Worm (Caenorhabditis elegans): ENCODE results near the gene trx-3.
A peak's percentile ranks its signal among the peaks of the same experiment; 100 is the strongest.

trx-3 gene

DNA sequence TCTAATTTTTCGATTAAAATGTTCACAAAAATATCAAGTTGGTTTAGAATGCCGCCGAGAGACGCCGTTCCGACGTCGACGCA, 39.7 kb upstream of the trx-3 start, which contains the start of gene chat-1:
Gene chat-1, plus strand, starts transcription at position 48 of the 83 bp plus-strand sequence.
- TF ChIP-seq pag-3 (tag; optimal IDR thresholded peaks at IDR 0.05; ENCODE audit: borderline replicate concordance, insufficient read depth) (no peak), irx-1 (tag; optimal IDR thresholded peaks at IDR 0.05) (no peak), alr-1 (tag; optimal IDR thresholded peaks at IDR 0.05; ENCODE audit: borderline replicate concordance) (no peak), nhr-90 (tag; optimal IDR thresholded peaks at IDR 0.05; ENCODE audit: poor library complexity) (no peak), unc-86 (tag; optimal IDR thresholded peaks at IDR 0.05) (no peak)

DNA sequence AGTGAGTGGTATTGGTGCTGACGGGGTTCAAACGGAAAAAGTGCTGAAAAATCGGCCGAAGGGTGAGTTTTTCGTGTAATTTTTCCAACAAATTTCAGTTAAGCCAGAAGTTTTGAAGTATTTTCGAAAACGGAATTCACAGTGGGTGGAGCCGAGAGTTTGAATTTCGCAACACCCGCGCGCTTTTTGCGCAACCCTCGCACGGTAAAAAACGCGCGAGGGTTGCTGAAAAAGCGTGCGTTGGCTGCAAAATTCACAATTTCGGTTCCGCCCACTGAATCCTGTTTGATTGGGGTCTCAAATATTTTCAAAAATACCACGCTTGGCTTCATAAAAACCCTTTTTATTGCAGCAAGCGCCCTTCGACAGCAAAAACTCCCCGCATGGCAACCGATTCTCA, 39.5 kb upstream of the trx-3 start:
- no peak for TF ChIP-seq ceh-82 (tag; optimal IDR thresholded peaks at IDR 0.05)

DNA sequence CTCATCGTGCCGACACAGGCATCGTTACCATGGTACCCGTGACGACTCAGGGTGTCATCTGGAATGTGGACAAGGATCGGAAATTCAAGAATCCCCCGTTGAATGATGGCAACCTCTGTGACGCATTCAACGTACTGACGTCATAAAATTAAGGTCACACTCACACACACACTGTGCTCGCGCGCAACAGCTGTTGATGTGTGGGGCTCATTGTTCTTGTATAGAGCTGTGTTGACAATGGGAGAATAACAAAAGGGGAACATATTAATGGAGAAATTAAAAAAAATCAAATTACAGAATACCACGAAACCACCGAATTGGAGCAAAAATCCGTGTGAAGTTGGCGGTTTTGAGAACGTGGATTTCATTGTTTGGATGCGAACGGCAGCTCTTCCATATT, 38.5 kb upstream of the trx-3 start:
- TF ChIP-seq efl-1 (optimal IDR thresholded peaks at IDR 0.05) (no peak), efl-1 (GFP tag; optimal IDR thresholded peaks at IDR 0.05 in 1 of 2) (peak in 1 of 2 experiments; percentile 52), mdl-1 (tag; optimal IDR thresholded peaks at IDR 0.05) (no peak), aha-1 (tag; optimal IDR thresholded peaks at IDR 0.05) (no peak), alr-1 (tag; optimal IDR thresholded peaks at IDR 0.05; ENCODE audit: borderline replicate concordance) (peak; percentile 88), nhr-47 (tag; optimal IDR thresholded peaks at IDR 0.05) (no peak), sup-37 (GFP tag; optimal IDR thresholded peaks at IDR 0.05) (no peak)

DNA sequence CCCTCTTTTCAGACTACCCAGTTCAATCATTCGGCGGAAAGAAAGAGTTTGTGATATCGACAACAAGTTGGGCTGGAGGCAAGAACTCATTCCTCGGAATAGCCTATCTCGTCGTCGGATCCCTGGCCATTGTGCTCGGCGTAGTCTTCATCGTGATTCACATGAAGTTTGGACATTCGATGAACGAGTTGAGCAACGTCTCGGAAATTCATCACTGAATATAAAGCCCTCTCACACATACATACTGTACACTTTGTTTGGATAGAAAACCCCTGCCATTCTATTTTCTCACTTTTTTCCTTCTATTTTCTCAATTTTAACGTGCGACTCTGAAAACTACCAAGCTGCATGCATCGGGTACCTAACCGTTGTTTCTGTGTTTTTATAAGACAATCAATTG, 37.4 kb upstream of the trx-3 start, which contains the start of gene R08C7.12:
Gene R08C7.12, plus strand, starts transcription at position 301 of the 400 bp plus-strand sequence.
- TF ChIP-seq mep-1 (tag; optimal IDR thresholded peaks at IDR 0.05): no peak
- no peak for TF ChIP-seq nhr-47 (tag; optimal IDR thresholded peaks at IDR 0.05)
- TF ChIP-seq snu-23 (GFP tag; optimal IDR thresholded peaks at IDR 0.05): no peak
- TF ChIP-seq irx-1 (tag; optimal IDR thresholded peaks at IDR 0.05): no peak
- no peak for TF ChIP-seq aly-2 (tag; optimal IDR thresholded peaks at IDR 0.05)
- no peak for TF ChIP-seq nhr-20 (tag; optimal IDR thresholded peaks at IDR 0.05)
- TF ChIP-seq zip-4 (GFP tag; optimal IDR thresholded peaks at IDR 0.05): no peak
- TF ChIP-seq zag-1 (tag; optimal IDR thresholded peaks at IDR 0.05): no peak
- TF ChIP-seq nhr-28 (tag; optimal IDR thresholded peaks at IDR 0.05): no peak
- TF ChIP-seq mdl-1 (tag; optimal IDR thresholded peaks at IDR 0.05): no peak
- TF ChIP-seq nhr-11 (tag; optimal IDR thresholded peaks at IDR 0.05): no peak

DNA sequence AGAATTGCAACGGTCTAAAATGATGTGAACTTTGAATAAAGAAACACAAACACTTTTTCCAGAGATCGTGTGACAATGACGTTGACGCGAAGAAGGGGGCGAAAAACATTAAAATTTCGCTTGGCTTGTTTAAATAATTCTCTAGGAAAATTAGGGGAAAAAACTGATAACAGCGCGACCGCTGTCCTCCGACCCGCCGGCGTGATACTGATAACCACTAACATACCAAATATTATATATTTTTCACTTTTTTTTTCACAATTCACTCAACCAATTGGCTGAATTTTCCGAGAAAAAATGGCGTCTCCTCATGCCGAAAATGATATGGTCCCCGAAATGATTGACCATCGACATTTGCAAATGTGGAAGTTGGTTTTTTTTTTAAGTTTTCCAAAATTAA, 37.0 kb upstream of the trx-3 start:
- TF ChIP-seq pax-3 (tag; optimal IDR thresholded peaks at IDR 0.05): peak; percentile 6
- TF ChIP-seq xbp-1 (tag; optimal IDR thresholded peaks at IDR 0.05): no peak
- no peak for TF ChIP-seq irx-1 (tag; optimal IDR thresholded peaks at IDR 0.05)
- no peak for TF ChIP-seq nhr-11 (tag; optimal IDR thresholded peaks at IDR 0.05)
- peak; percentile 45 for TF ChIP-seq nhr-90 (tag; optimal IDR thresholded peaks at IDR 0.05; ENCODE audit: poor library complexity)
- peak; percentile 20 for TF ChIP-seq nhr-47 (tag; optimal IDR thresholded peaks at IDR 0.05)
- TF ChIP-seq nhr-71 (tag; optimal IDR thresholded peaks at IDR 0.05): peak; percentile 44
- no peak for TF ChIP-seq egl-13 (tag; optimal IDR thresholded peaks at IDR 0.05)
- TF ChIP-seq elt-3 (tag; optimal IDR thresholded peaks at IDR 0.05): peak in 1 of 6 experiments; percentile 10
- peak; percentile 11 for TF ChIP-seq nhr-20 (tag; optimal IDR thresholded peaks at IDR 0.05)
- peak; percentile 3 for TF ChIP-seq blmp-1 (tag; optimal IDR thresholded peaks at IDR 0.05)
- peak; percentile 4 for TF ChIP-seq nhr-85 (tag)
- peak; percentile 41 for TF ChIP-seq elt-2 (tag; optimal IDR thresholded peaks at IDR 0.05)

DNA sequence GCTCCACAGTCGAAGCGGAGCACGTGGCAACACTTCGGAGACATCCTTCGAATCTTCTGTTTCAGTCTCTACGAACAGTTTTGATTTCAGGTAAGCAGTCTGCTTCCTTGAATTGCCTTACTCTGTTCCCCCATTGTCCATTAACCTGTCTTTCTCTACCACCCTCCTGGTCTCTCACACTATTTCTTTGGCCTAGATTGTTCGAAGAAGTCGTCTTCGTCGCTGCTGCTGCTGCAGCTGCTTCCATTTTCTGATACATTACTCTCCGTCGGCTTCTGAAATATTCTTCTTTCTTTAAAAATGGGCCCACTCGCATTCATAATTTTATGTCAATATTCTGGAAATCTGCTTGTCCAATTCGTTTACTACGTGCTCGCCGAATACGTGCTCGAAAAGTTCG, 35.3 kb upstream of the trx-3 start, which contains the start of gene R08C7.1:
Gene R08C7.1, plus strand, starts transcription at position 301 of the 400 bp plus-strand sequence.
- no peak for TF ChIP-seq fkh-4 (tag; optimal IDR thresholded peaks at IDR 0.05; ENCODE audit: borderline replicate concordance)
- TF ChIP-seq nhr-85 (tag): peak; percentile 37

DNA sequence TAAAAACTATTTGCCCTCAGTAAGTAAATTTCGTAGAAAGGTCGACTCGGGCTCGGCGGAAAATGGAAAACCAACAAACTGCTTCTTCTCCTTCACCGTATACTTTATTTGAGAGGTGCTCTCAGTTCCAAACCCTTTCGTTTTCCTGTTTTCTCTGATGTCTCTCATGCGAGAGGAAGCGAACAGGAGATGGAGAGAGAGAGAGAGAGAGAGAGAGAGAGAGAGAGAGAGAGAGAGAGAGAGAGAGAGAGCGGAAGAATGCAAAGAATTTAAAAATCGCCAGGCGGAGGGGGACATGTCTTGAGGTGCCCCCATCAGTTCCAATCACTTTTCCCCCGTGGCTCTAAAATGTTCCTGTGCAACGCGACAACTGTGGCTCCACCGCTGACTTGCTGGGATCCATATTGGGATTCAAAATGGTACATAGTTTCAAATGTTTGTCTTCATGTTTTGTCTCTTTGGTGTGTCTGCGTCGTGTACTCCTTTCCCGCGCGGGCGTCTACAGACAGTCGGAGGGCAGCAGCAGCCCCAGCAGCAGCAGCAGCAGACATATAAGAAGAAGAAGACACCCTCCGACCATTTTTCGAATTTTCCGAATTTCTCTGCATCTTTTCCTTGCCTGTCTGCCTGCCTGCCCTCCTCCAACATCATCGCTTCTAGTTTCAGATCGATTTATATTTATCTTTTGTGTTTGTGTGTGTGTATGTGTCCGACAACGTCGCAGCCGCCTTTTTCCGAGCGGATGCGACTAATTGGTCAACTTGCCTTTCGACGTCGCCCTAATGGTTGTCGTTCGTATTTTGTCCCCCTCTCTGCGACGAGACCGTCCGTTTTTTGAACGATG, 32.3 kb upstream of the trx-3 start, which contains the start of gene R08C7.11:
Gene R08C7.11, minus strand, starts transcription at position 608 of the 844 bp plus-strand sequence.
- TF ChIP-seq lin-14 (GFP tag; optimal IDR thresholded peaks at IDR 0.05) (peak; percentile 60), nhr-77 (tag; optimal IDR thresholded peaks at IDR 0.05) (peak; percentile 17), blmp-1 (tag; optimal IDR thresholded peaks at IDR 0.05) (peak; percentile 77), ztf-4 (tag; optimal IDR thresholded peaks at IDR 0.05) (no peak), snu-23 (GFP tag; optimal IDR thresholded peaks at IDR 0.05) (peak; percentile 39), isw-1 (GFP tag; IDR thresholded peaks at IDR 0.05) (no peak), elt-3 (tag; optimal IDR thresholded peaks at IDR 0.05) (peak in 2 of 6 experiments; percentile 5 to 66), ceh-82 (tag; optimal IDR thresholded peaks at IDR 0.05) (peak in 1 of 3 experiments; percentile 15), rnt-1 (tag; optimal IDR thresholded peaks at IDR 0.05) (peak; percentile 63), skn-1 (tag; optimal IDR thresholded peaks at IDR 0.05) (peak; percentile 5), fkh-4 (tag; optimal IDR thresholded peaks at IDR 0.05; ENCODE audit: borderline replicate concordance) (no peak), aly-2 (tag; optimal IDR thresholded peaks at IDR 0.05) (no peak), swsn-7 (tag; optimal IDR thresholded peaks at IDR 0.05) (peak; percentile 18), nhr-85 (tag) (peak; percentile 82), efl-1 (optimal IDR thresholded peaks at IDR 0.05) (peak; percentile 55), efl-1 (GFP tag; optimal IDR thresholded peaks at IDR 0.05 in 1 of 2) (peak in 1 of 2 experiments; percentile 86), dpl-1 (GFP tag; optimal IDR thresholded peaks at IDR 0.05) (peak; percentile 2 to 16 (median 14)), sup-37 (GFP tag; optimal IDR thresholded peaks at IDR 0.05) (peak; percentile 34)
